Fruit fly (Drosophila melanogaster) whole organism, wandering third instar larva: Measurements from ENCODE around the gene CG17819.

Source experiments
- CG9705 ChIP-seq: fragments of 200-800 bp; sonication (Bioruptor generic); optimal IDR thresholded peaks from 2 replicates; lab custom pipeline; 2018; ENCODE audit warnings: missing biosample characterization, mild to moderate bottlenecking, missing genetic modification characterization
- CrebA ChIP-seq: fragments of 200-800 bp; sonication (Bioruptor generic); optimal IDR thresholded peaks from 2 replicates; lab custom pipeline; 2016; ENCODE audit warnings: missing biosample characterization, mild to moderate bottlenecking, missing genetic modification characterization, borderline replicate concordance
- Dfd ChIP-seq: fragments of >200 bp; optimal IDR thresholded peaks from 2 replicates; lab custom pipeline; 2017; ENCODE audit warnings: missing biosample characterization, missing genetic modification characterization
- Myc ChIP-seq: fragments of >200 bp; optimal IDR thresholded peaks from 2 replicates; lab custom pipeline; 2017
- Sp1 ChIP-seq: fragments of 200-800 bp; sonication (Bioruptor generic); optimal IDR thresholded peaks from 3 replicates; lab custom pipeline; 2019; ENCODE audit warnings: missing biosample characterization, mild to moderate bottlenecking, missing genetic modification characterization, moderate library complexity
- psq ChIP-seq: fragments of 200-800 bp; sonication (Bioruptor generic); optimal IDR thresholded peaks from 3 replicates; lab custom pipeline; 2017; ENCODE audit warnings: missing biosample characterization, mild to moderate bottlenecking, missing genetic modification characterization, moderate library complexity
- tai ChIP-seq: sonication (Bioruptor generic); optimal IDR thresholded peaks from 2 replicates; lab custom pipeline; 2016; ENCODE audit warnings: missing biosample characterization, missing genetic modification characterization

- TF ChIP-seq Sp1 (no peak), Myc (lab: Kevin White, UChicago) (no peak), CrebA (GFP tag; lab: Kevin White, UChicago) (no peak), Dfd (no peak), CG9705 (GFP tag; lab: Kevin White, UChicago) (no peak), tai (GFP tag; lab: Kevin White, UChicago) (no peak), psq (GFP tag; lab: Kevin White, UChicago) (no peak)
Observed at dm6 chr3R:21841474-21842376, 43.6 kb downstream of the CG17819 start.
